Worm (Caenorhabditis elegans) whole organism, early embryonic: ENCODE data around the gene ZK666.11.
"Not testable (repeated sequence)": the region's sequence is repeated elsewhere in the genome, so short reads cannot be mapped to it uniquely, and the experiment has no call there.

ENCODE experiments used
- B0310.2 ChIP-seq: sonication (generic microtip); optimal IDR thresholded peaks from 2 replicates; lab custom pipeline; 2016; ENCODE audit warnings: mild to moderate bottlenecking, missing genetic modification characterization, missing compliant biosample characterization
- F13C5.2 ChIP-seq: sonication (generic microtip); optimal IDR thresholded peaks from 2 replicates; lab custom pipeline; 2017; ENCODE audit warnings: mild to moderate bottlenecking, missing genetic modification characterization, inconsistent platforms, missing compliant biosample characterization
- aly-1 ChIP-seq: sonication (generic microtip); optimal IDR thresholded peaks from 2 replicates; lab custom pipeline; 2016; ENCODE audit warnings: missing genetic modification characterization, missing compliant biosample characterization
- ama-1 ChIP-seq: fragments of 150-350 bp; optimal IDR thresholded peaks from 2 replicates; lab custom pipeline; 2014
- ceh-13 ChIP-seq: fragments of 200-800 bp; sonication (Bioruptor generic); optimal IDR thresholded peaks from 2 replicates; lab custom pipeline; 2018; ENCODE audit warnings: mild to moderate bottlenecking, missing genetic modification characterization, missing compliant biosample characterization
- ceh-36 ChIP-seq: sonication (generic microtip); optimal IDR thresholded peaks from 2 replicates; lab custom pipeline; 2016; ENCODE audit warnings: missing genetic modification characterization, inconsistent platforms, missing compliant biosample characterization
- ets-7 ChIP-seq: sonication (generic microtip); optimal IDR thresholded peaks from 2 replicates; lab custom pipeline; 2016; ENCODE audit warnings: missing genotype, missing genetic modification characterization, missing compliant biosample characterization
- flt-1 ChIP-seq: fragments of 200-800 bp; sonication (Bioruptor generic); IDR thresholded peaks from 2 replicates; pipeline ENCODE4 v1.3.6; 2022; ENCODE audit warnings: missing genetic modification characterization, missing compliant biosample characterization
- hmbx-1 ChIP-seq: sonication (generic microtip); optimal IDR thresholded peaks from 2 replicates; lab custom pipeline; 2016; ENCODE audit warnings: mild to moderate bottlenecking, missing genetic modification characterization, missing compliant biosample characterization
- hmg-4 ChIP-seq: fragments of 200-800 bp; sonication (Bioruptor generic); optimal IDR thresholded peaks from 2 replicates; lab custom pipeline; 2018; ENCODE audit warnings: mild to moderate bottlenecking, missing genetic modification characterization, missing compliant biosample characterization
- hnd-1 ChIP-seq: sonication (generic microtip); optimal IDR thresholded peaks from 2 replicates; lab custom pipeline; 2016; ENCODE audit warnings: missing genetic modification characterization, missing compliant biosample characterization
- pes-1 ChIP-seq: fragments of 200-800 bp; sonication (Bioruptor generic); IDR thresholded peaks from 2 replicates; pipeline ENCODE4 v1.3.6; 2022; ENCODE audit warnings: missing genetic modification reagents, missing genetic modification characterization, missing compliant biosample characterization
- scrt-1 ChIP-seq: fragments of 200-800 bp; sonication (Bioruptor generic); IDR thresholded peaks from 2 replicates; pipeline ENCODE4 v1.3.6; 2022; ENCODE audit warnings: missing genetic modification characterization, missing compliant biosample characterization
- sea-1 ChIP-seq: fragments of 200-800 bp; sonication (Bioruptor generic); conservative IDR thresholded peaks from 2 replicates; pipeline ENCODE4 v1.3.6; 2022; ENCODE audit warnings: missing genetic modification characterization, missing compliant biosample characterization
- tbx-11 ChIP-seq: fragments of 200-800 bp; sonication (Bioruptor generic); IDR thresholded peaks from 2 replicates; pipeline ENCODE4 v1.3.6; 2022; ENCODE audit warnings: missing genetic modification characterization, missing compliant biosample characterization
- tbx-37 ChIP-seq: fragments of 200-800 bp; sonication (Bioruptor generic); conservative IDR thresholded peaks from 2 replicates; pipeline ENCODE4 v1.3.6; 2022; ENCODE audit warnings: missing genetic modification reagents, missing genetic modification characterization, missing compliant biosample characterization
- tra-4 ChIP-seq: sonication (generic microtip); optimal IDR thresholded peaks from 2 replicates; lab custom pipeline; 2017; ENCODE audit warnings: missing genetic modification characterization, missing compliant biosample characterization

ZK666.11 gene

DNA sequence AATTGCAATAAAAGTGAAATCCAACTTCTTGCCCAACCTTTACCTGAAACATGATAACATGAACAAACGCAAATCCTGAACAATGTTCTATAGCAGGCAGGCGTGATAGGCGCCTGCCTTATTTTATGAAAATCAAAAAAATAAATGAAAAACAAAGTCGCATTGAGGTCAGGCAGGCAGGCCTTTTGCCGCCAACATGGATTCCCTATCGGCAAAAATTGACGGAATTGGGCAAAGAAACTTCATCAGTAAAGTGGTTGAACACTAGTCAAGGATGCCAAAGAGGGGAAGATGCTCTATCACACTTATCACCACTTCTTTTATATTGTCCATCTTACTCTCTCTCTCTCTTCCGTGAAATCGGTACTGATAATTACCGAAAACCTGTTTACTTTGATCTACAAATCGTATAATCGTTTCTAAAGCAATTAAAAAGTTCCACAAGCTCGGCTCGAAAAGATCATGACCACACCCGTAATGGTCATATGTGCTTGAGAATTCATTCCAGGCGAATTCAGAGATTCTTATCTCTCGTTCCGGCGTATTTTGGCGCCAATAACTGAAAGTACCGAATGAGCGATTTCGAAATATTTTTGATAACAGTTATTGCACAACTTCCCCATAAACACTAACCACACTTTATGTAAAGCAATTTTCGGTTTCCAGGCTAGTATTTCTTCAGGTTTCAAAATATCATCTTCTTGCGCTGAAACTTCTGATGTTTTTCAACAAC, at the start of gene ZK666.11, which contains the start of gene clec-60:
Gene ZK666.11 (plus strand): TSS at position 699 of the 733 bp plus-strand sequence.
Gene clec-60 (minus strand): TSS at position 51 of the 733 bp plus-strand sequence.
- no peak for TF ChIP-seq pes-1
- TF ChIP-seq hnd-1 (tag; lab: Kevin White, UChicago): no peak
- no peak for TF ChIP-seq tra-4 (tag; lab: Kevin White, UChicago)
- no peak for TF ChIP-seq scrt-1 (GFP tag; lab: Robert Waterston, UW)
- no peak for TF ChIP-seq tbx-37
- no peak for TF ChIP-seq ets-7 (tag; lab: Kevin White, UChicago)

ce11 chrII:10435836-10436235, 46.5 kb upstream of the ZK666.11 start, which contains the start of gene cut-4:
Gene cut-4 (plus strand): TSS chrII:10436136.
- no peak for TF ChIP-seq ama-1
- TF ChIP-seq hmbx-1 (tag; lab: Kevin White, UChicago): no peak
- TF ChIP-seq tra-4 (tag; lab: Kevin White, UChicago): no peak
- no peak for TF ChIP-seq hnd-1 (tag; lab: Kevin White, UChicago)
- no peak for TF ChIP-seq ceh-13
- TF ChIP-seq hmg-4 (GFP tag; lab: Kevin White, UChicago): no peak
- TF ChIP-seq B0310.2: no peak
- no peak for TF ChIP-seq F13C5.2 (tag; lab: Kevin White, UChicago)
- no peak for TF ChIP-seq tbx-37
- no peak for TF ChIP-seq aly-1 (tag; lab: Kevin White, UChicago)
- no peak for TF ChIP-seq pes-1
- no peak for TF ChIP-seq ets-7 (tag; lab: Kevin White, UChicago)
- no peak for TF ChIP-seq ceh-36 (tag; lab: Kevin White, UChicago)
- TF ChIP-seq tbx-11 (GFP tag; lab: Robert Waterston, UW): no peak
- TF ChIP-seq flt-1: no peak
- no peak for TF ChIP-seq sea-1
- no peak for TF ChIP-seq scrt-1 (GFP tag; lab: Robert Waterston, UW)

DNA sequence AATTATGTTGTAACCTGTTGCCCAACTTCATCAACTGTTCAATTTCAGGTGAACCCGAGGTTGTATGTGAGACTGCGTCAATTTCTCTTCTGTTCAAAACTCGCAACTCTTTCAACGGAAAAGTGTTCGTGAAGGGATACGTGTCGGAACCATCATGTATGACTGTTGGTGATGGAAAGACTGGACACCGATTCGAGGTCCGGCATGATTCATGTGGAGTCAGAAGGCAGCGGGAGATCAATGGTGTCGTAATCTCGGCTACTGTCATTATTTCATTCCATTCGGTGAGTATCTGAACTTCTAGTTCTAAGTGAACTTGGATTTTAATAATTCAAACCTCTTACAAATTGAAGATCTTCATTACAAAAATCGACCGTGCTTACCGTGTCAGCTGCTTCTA, 44.5 kb upstream of the ZK666.11 start:
- TF ChIP-seq F13C5.2 (tag; lab: Kevin White, UChicago) (no peak), scrt-1 (GFP tag; lab: Robert Waterston, UW) (no peak), ceh-13 (no peak), ama-1 (no peak), B0310.2 (no peak), aly-1 (tag; lab: Kevin White, UChicago) (no peak), hmbx-1 (tag; lab: Kevin White, UChicago) (no peak), sea-1 (no peak), flt-1 (no peak), pes-1 (no peak), ets-7 (tag; lab: Kevin White, UChicago) (no peak), ceh-36 (tag; lab: Kevin White, UChicago) (no peak), tra-4 (tag; lab: Kevin White, UChicago) (no peak), tbx-11 (GFP tag; lab: Robert Waterston, UW) (no peak), tbx-37 (no peak), hnd-1 (tag; lab: Kevin White, UChicago) (no peak), hmg-4 (GFP tag; lab: Kevin White, UChicago) (no peak)

ce11 chrII:10439976-10440375, 42.3 kb upstream of the ZK666.11 start, which contains the start of gene E04D5.4:
Gene E04D5.4 (plus strand): TSS chrII:10440276.
- no peak for TF ChIP-seq aly-1 (tag; lab: Kevin White, UChicago)
- no peak for TF ChIP-seq B0310.2
- TF ChIP-seq ama-1: no peak
- no peak for TF ChIP-seq hmbx-1 (tag; lab: Kevin White, UChicago)
- no peak for TF ChIP-seq pes-1

- TF ChIP-seq sea-1; ceh-36 (tag; lab: Kevin White, UChicago); ets-7 (tag; lab: Kevin White, UChicago): not testable (repeated sequence)
Observed at ce11 chrII:10442846-10443245, 39.5 kb upstream of the ZK666.11 start, which contains the start of gene ZK673.1. Gene ZK673.1 (plus strand): TSS chrII:10443146.

ce11 chrII:10443898-10444297, 38.4 kb upstream of the ZK666.11 start:
- no peak for TF ChIP-seq pes-1
- TF ChIP-seq aly-1 (tag; lab: Kevin White, UChicago): no peak
- TF ChIP-seq scrt-1 (GFP tag; lab: Robert Waterston, UW): no peak
- no peak for TF ChIP-seq ama-1
- TF ChIP-seq ceh-36 (tag; lab: Kevin White, UChicago): no peak
- TF ChIP-seq hmg-4 (GFP tag; lab: Kevin White, UChicago): no peak
- no peak for TF ChIP-seq hnd-1 (tag; lab: Kevin White, UChicago)
- TF ChIP-seq tbx-11 (GFP tag; lab: Robert Waterston, UW): no peak
- TF ChIP-seq tbx-37: no peak

ce11 chrII:10444971-10445707, 37.2 kb upstream of the ZK666.11 start:
- TF ChIP-seq flt-1 (no peak), tbx-37 (no peak), tra-4 (tag; lab: Kevin White, UChicago) (no peak), scrt-1 (GFP tag; lab: Robert Waterston, UW) (no peak), ets-7 (tag; lab: Kevin White, UChicago) (no peak)

DNA sequence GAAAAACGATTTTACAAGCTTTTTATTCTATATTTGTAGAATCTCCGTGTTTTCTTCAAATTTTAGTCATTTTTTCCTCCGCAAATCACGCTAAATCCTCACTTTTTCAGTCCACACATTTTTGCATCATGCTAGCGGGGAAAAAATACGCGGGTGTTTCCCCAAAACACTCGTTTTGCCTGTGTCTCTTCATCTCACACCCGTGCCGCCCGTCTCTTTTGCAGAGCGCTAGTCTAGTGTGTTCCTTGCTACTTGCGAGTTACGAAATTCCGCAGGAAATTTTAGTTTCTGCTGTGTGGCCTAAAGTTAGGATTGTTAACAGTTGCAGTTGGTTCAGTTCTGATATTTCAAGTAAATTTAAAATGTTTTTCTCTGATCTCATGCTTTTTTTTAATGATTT, 36.6 kb upstream of the ZK666.11 start:
- no peak for TF ChIP-seq hnd-1 (tag; lab: Kevin White, UChicago)
- peak; percentile 11 for TF ChIP-seq hmg-4 (GFP tag; lab: Kevin White, UChicago)
- TF ChIP-seq ceh-13: no peak
- no peak for TF ChIP-seq ceh-36 (tag; lab: Kevin White, UChicago)
- no peak for TF ChIP-seq aly-1 (tag; lab: Kevin White, UChicago)
- no peak for TF ChIP-seq ama-1
- no peak for TF ChIP-seq tbx-37
- TF ChIP-seq pes-1: no peak
- TF ChIP-seq tbx-11 (GFP tag; lab: Robert Waterston, UW): 0 out of 2 replicates have a peak, but pooled peaks have one; percentile 27
- no peak for TF ChIP-seq sea-1
- no peak for TF ChIP-seq flt-1
